Worm (Caenorhabditis elegans): ENCODE results near the gene Y37E11AL.9.

The Y37E11AL.9 gene

DNA sequence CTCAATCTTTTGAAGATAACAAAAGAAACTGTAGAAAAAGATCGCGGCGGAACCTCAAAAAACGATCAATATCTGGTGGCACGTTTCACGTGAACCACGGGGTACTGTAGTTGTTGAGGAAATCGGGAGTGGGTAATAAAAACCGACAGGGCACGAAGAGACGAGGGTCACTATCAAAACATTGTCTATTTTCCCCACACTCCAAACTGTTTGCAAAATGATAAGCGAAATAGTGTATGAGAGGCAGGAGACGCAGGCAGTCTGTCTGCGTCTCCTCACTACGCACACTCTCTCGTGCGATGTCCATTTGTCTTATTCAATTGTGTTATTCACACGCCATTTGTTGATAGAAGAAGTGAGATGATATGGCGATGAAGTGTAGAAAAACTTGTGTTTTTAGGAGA lies 47.0 kb downstream of the Y37E11AL.9 start (continued):
- TF ChIP-seq R02D3.7 (tag; optimal IDR thresholded peaks at IDR 0.05), result no peak
- no peak for TF ChIP-seq lin-39 (tag; optimal IDR thresholded peaks at IDR 0.05)
- TF ChIP-seq ceh-20 (GFP tag; IDR thresholded peaks at IDR 0.05), result no peak
- peak; percentile 70 for TF ChIP-seq mxl-3 (GFP tag; optimal IDR thresholded peaks at IDR 0.05)
- TF ChIP-seq hmg-1.1 (GFP tag; IDR thresholded peaks at IDR 0.05), result no peak; the same call in 1 of the 2 replicates
- TF ChIP-seq fos-1 (tag; optimal IDR thresholded peaks at IDR 0.05), result no peak
- peak; percentile 77 for TF ChIP-seq hlh-30 (tag; optimal IDR thresholded peaks at IDR 0.05; ENCODE audit: insufficient read depth)
- no peak for TF ChIP-seq nhr-76 (tag; optimal IDR thresholded peaks at IDR 0.05)
- TF ChIP-seq ceh-44 (GFP tag; IDR thresholded peaks at IDR 0.05), result no peak
- TF ChIP-seq dmd-8 (GFP tag; IDR thresholded peaks at IDR 0.05), result no peak
- TF ChIP-seq ceh-82 (tag; optimal IDR thresholded peaks at IDR 0.05), result no peak
- no peak for TF ChIP-seq aly-2 (tag; optimal IDR thresholded peaks at IDR 0.05)
- no peak for TF ChIP-seq nhr-237 (tag; optimal IDR thresholded peaks at IDR 0.05)
- TF ChIP-seq cey-2 (tag; optimal IDR thresholded peaks at IDR 0.05; ENCODE audit: borderline replicate concordance, insufficient read depth), result peak; percentile 71
- no peak for TF ChIP-seq lin-15B (tag; optimal IDR thresholded peaks at IDR 0.05)
- TF ChIP-seq unc-39 (tag; optimal IDR thresholded peaks at IDR 0.05), result no peak
- no peak for TF ChIP-seq Y48G9A.11 (GFP tag; IDR thresholded peaks at IDR 0.05)
- peak; percentile 32; the same call in 1 of the 2 replicates for TF ChIP-seq nhr-42 (GFP tag; IDR thresholded peaks at IDR 0.05)
- no peak for TF ChIP-seq F49E8.2 (tag; optimal IDR thresholded peaks at IDR 0.05; ENCODE audit: borderline replicate concordance)
- TF ChIP-seq mep-1 (tag; optimal IDR thresholded peaks at IDR 0.05), result peak; percentile 24
- TF ChIP-seq nhr-6 (tag; optimal IDR thresholded peaks at IDR 0.05), result no peak
- no peak for TF ChIP-seq D1046.2 (GFP tag; IDR thresholded peaks at IDR 0.05)
- no peak for TF ChIP-seq lin-1 (GFP tag; IDR thresholded peaks at IDR 0.05)
- TF ChIP-seq duxl-1 (tag; optimal IDR thresholded peaks at IDR 0.05; ENCODE audit: poor library complexity), result no peak
- no peak for TF ChIP-seq lim-7 (GFP tag; IDR thresholded peaks at IDR 0.05)
- peak; percentile 94 for TF ChIP-seq nhr-28 (tag; optimal IDR thresholded peaks at IDR 0.05)
- no peak for TF ChIP-seq gei-8 (GFP tag; optimal IDR thresholded peaks at IDR 0.05)
- TF ChIP-seq snpc-1.2 (GFP tag; IDR thresholded peaks at IDR 0.05), result no peak
- no peak for TF ChIP-seq tag-97 (GFP tag; IDR thresholded peaks at IDR 0.05)
- no peak for TF ChIP-seq rbr-2 (tag; optimal IDR thresholded peaks at IDR 0.05)
- TF ChIP-seq lin-38 (GFP tag; IDR thresholded peaks at IDR 0.05), result no peak
- peak; percentile 52 for TF ChIP-seq aha-1 (tag)
- TF ChIP-seq zip-11 (GFP tag; IDR thresholded peaks at IDR 0.05), result no peak
- TF ChIP-seq jun-1 (tag; optimal IDR thresholded peaks at IDR 0.05), result no peak
- TF ChIP-seq Y5F2A.4 (GFP tag; optimal IDR thresholded peaks at IDR 0.05), result no peak
- peak; percentile 94 for TF ChIP-seq nhr-48 (tag; optimal IDR thresholded peaks at IDR 0.05)
- no peak for TF ChIP-seq egl-43 (GFP tag; IDR thresholded peaks at IDR 0.05)
- TF ChIP-seq pqm-1 (tag; optimal IDR thresholded peaks at IDR 0.05), result no peak
- no peak for TF ChIP-seq nhr-41 (GFP tag; IDR thresholded peaks at IDR 0.05)
- TF ChIP-seq pha-4 (GFP tag; IDR thresholded peaks at IDR 0.05), result no peak
- TF ChIP-seq pha-4 (tag; optimal IDR thresholded peaks at IDR 0.05), result peak; percentile 37
- no peak for TF ChIP-seq attf-4 (tag; optimal IDR thresholded peaks at IDR 0.05)
- no peak for TF ChIP-seq madf-9 (GFP tag; conservative IDR thresholded peaks at IDR 0.05)
- TF ChIP-seq lsy-2 (tag; optimal IDR thresholded peaks at IDR 0.05), result peak; percentile 45 to 82
- TF ChIP-seq vab-7 (GFP tag; IDR thresholded peaks at IDR 0.05), result no peak
- no peak for TF ChIP-seq ztf-7 (tag; optimal IDR thresholded peaks at IDR 0.05)
- no peak for TF ChIP-seq nhr-111 (GFP tag; optimal IDR thresholded peaks at IDR 0.05)
- TF ChIP-seq fkh-10 (GFP tag; optimal IDR thresholded peaks at IDR 0.05), result no peak
- TF ChIP-seq ceh-62 (tag; optimal IDR thresholded peaks at IDR 0.05), result no peak
- TF ChIP-seq php-3 (GFP tag; IDR thresholded peaks at IDR 0.05), result peak; percentile 68
- no peak for TF ChIP-seq zip-2 (tag; optimal IDR thresholded peaks at IDR 0.05)
- no peak for TF ChIP-seq arid-1 (GFP tag; conservative IDR thresholded peaks at IDR 0.05)
- no peak for TF ChIP-seq T20F7.1 (GFP tag; optimal IDR thresholded peaks at IDR 0.05)
